Worm (Caenorhabditis elegans) whole organism, mixed stage, embryonic: Measurements from ENCODE around the gene F56C3.10.

Experiments
- nhr-12 ChIP-seq: fragments of 150-350 bp; optimal IDR thresholded peaks from 2 replicates; lab custom pipeline; 2014; ENCODE audit warnings: missing biosample characterization, missing genetic modification characterization
- sem-2 ChIP-seq: fragments of 200-800 bp; sonication (Bioruptor generic); optimal IDR thresholded peaks from 2 replicates; lab custom pipeline; 2018; ENCODE audit warnings: mild to moderate bottlenecking, missing genetic modification characterization, missing compliant biosample characterization

DNA sequence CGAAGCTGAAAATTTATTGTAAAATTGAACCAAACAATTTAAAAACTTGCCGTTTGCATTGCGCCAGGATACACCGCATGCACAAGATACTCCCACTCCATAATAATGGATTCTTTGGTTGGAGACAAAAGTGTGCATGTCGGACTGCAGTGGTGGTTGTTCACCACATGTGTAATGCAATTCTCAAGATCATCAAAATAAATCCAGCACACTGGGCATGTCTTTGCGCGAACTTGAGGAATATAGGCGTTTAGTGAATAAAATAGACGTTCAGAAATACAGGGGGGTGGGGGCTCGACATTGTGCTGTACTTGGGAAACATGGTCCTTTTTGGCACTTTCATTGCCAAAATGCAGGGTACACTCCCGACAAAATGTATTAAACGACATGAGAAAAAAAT is 45.0 kb upstream of the F56C3.10 start, which contains the start of gene F19G12.11:
- TF ChIP-seq nhr-12 (tag; lab: Kevin White, UChicago) = no peak
- TF ChIP-seq sem-2 = no peak
